Worm (Caenorhabditis elegans): ENCODE results near the gene ttr-16.

Gene ttr-16

DNA sequence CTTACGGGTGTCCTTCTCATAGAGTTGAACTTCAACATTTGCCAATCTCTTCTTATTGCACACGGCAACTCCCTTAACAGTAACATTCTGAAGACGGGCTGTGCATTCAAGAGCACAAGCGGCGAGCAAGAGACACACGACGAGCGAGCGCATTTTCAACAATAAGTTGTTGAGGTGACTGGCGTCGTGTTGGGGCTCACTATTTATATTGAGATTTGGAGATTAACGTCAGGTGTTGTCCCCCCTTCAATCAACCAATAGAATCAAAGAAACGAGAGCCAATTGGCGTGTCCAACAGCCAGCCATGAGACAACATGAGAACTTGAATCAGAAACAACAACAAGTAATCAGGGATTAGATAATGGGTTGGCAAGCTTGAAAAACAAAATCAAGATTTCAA, at the start of gene ttr-16:
TSS of gene ttr-16 (minus strand) at position 176 of the 400 bp plus-strand sequence.
- TF ChIP-seq unc-62 (GFP tag; optimal IDR thresholded peaks at IDR 0.05) = no peak

DNA sequence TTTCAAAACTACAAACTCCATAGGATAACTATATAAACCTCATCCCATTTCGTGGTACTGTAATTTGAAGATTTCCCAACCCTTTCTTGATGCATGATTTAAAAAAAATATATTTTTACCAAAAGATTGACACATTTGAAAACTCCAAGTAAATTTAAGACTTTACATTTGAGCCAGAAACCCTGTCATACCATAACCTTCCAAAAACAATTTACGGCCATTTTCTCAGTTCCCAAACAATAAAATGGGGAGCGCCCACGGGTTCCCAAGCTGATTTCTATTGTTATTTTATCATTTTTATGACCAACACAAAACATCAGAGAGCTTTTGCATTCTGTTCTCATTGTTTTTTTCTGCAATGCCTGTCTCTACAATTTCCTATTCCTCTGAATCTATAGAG, 48.7 kb upstream of the ttr-16 start, which contains the start of gene clc-9:
TSS of gene clc-9 (plus strand) at position 301 of the 400 bp plus-strand sequence.
- no peak for TF ChIP-seq unc-62 (GFP tag; optimal IDR thresholded peaks at IDR 0.05)

DNA sequence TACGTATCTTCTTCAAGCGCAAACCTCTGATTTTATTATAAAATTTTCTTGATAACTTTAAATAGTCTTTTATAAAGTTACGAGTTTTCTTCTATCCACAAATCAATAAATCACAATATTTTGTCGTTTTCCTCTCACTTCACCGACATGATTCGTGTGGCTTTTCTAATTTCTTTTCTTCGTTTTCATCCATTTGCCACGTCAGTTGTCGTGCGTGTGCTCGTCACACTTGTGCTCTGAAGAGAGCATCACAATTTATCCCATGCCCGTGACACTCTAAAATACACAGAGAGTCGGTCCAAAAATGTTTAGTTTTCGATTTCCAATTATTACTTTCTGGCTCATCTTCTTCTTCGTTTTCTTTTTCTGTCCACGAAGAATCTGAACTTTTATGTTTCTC, 48.0 kb upstream of the ttr-16 start:
- TF ChIP-seq unc-62 (GFP tag; optimal IDR thresholded peaks at IDR 0.05) = no peak

DNA sequence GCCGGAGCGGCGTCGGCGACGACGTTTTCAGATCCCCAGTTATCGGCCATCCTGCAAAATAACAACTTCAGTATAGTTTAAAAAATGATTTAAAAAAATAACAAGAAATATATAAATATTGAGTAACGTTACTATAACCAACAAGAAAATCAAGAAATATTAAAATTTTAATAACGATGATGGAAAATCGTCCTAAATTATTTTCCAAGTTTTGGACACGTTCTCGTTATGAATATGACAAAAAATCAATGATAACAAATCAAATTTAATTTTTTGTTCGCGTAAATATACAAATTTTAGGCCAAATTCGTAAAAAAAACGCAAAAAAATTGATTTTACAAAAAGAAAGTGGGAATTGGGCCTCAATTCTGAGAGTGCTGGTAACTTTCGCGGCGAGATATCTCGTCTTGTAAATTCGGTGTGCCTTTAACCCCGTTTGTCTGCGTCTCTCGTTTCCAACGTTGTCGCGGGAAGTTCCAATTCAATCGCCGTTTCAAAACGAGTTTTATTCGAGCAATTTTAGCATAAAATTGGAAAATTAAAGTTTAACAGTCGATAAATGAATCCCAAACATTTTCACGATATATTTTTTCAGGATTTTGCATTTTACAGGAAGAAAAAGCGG, 47.2 kb upstream of the ttr-16 start, which contains the start of gene rps-5:
TSS of gene rps-5 (minus strand) at position 51 of the 625 bp plus-strand sequence.
- no peak for TF ChIP-seq unc-62 (GFP tag; optimal IDR thresholded peaks at IDR 0.05)

DNA sequence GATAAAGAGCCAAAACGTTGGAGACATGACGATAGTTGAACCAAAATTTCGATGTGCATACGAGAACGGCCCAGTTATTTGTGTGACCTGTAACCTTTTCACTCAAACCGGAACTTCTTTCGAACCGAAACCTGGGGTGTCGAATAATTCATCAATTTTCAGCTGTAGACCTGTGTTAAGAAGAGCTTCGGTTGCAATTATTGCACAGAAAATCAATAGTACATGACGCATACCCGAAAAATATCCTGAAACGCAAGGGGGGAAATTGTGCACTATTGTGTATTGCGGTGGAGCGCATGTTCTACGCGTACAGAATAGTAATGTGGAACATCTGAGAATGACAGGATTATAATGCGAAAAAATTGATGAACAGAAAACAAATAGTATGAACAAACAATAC, 45.8 kb upstream of the ttr-16 start, which contains the start of gene pigk-1:
TSS of gene pigk-1 (minus strand) at position 248 of the 400 bp plus-strand sequence.
- no peak for TF ChIP-seq unc-62 (GFP tag; optimal IDR thresholded peaks at IDR 0.05)

DNA sequence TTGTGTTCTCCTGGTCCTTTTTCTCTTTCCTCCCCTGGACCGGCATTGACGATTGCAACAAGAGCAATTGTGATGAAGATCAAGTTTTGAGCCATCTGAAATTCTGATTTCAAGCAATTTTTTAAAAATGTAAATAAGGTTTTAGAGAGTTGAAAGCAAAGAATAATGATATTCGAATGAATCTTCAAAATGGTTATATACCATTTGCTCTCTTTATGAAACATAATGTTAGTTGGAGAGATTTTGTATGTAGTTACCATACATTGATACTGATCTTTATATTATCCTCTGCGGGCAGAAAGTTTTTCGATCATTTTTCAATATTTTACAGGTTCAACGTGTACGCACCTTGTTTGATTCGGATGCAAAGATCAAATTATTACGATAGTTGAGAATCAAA, 41.8 kb upstream of the ttr-16 start, which contains the start of gene srlf-24:
TSS of gene srlf-24 (minus strand) at position 101 of the 400 bp plus-strand sequence.
- TF ChIP-seq unc-62 (GFP tag; optimal IDR thresholded peaks at IDR 0.05) = no peak

DNA sequence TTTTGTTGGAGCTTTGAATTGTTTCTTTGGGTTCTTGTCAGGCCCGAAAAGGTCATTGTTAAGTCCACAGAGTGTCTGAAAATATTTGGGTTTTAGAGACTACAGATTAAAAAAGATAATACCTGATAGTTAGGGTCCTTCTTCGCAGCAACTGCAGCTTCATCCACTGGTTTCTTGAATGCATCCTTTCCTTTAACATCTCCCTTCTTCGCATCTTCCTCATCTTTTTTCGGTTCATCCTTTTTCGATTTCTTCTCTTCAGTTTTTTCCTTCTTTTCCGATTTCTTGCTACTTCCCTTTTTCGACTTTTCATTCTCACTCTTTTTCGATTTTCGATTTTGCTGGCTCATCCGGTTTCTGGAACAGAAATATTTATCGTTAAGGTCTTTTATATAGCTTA, 39.6 kb upstream of the ttr-16 start:
- no peak for TF ChIP-seq unc-62 (GFP tag; optimal IDR thresholded peaks at IDR 0.05)

DNA sequence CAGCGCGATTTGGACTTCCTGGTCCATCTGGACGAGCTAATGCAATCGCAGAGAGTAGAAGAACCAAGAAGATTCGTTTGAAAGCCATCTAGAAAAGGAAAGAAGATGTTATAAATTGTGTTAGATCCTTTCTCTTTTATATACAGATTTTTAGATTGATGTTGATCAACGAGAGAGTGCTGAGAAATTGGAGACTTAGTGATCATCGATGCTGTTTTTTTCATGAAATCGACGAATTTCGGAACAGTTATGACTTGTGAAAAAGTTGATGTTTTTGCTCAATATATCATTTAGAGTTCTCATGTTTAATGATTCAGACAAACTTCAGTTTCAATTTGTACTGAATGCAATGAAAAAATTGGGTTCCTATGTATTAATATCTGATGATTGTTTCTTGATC, 38.7 kb upstream of the ttr-16 start, which contains the start of gene srlf-17:
TSS of gene srlf-17 (minus strand) at position 101 of the 400 bp plus-strand sequence.
- TF ChIP-seq unc-62 (GFP tag; optimal IDR thresholded peaks at IDR 0.05) = no peak

DNA sequence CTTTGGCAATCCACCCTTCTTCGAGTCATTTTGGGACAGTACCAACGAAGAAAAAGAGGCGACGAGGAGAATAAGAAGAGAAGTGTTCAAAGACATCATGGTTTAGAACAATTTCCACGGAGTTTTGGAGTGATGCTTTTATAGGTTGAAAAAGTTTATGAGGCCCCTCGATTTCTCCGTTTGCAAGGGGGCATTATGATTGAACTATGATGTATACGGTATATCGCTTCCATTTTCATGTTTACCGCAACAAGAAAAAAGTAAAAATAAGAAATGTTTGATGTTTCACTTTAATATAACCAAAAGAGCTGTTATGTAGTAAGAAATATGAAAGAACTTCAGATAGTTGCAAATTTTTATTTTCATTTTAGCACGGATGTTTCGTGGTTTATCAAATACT, 37.4 kb upstream of the ttr-16 start, which contains the start of gene srlf-18:
TSS of gene srlf-18 (minus strand) at position 101 of the 400 bp plus-strand sequence.
- TF ChIP-seq unc-62 (GFP tag; optimal IDR thresholded peaks at IDR 0.05) = no peak

DNA sequence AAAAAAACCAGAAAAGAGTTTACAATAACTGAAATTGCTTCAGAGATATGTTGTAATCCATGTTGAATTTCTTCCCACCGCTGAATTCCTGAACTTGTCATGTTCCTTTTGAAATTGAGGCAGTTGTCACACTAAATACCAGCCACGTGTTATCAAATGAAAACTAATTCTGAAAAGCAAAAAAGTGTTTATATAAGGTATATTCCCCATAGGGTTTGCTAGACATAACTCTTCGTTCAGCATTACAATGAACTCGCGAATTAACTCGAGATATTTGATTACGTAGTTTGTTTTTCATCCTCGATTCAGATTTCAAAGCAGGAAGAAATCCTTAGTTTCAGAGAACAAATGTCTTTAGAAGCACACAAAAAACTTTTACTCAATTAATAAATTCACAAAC, 36.3 kb upstream of the ttr-16 start, which contains the start of gene str-3:
TSS of gene str-3 (minus strand) at position 101 of the 400 bp plus-strand sequence.
- TF ChIP-seq unc-62 (GFP tag; optimal IDR thresholded peaks at IDR 0.05) = no peak

DNA sequence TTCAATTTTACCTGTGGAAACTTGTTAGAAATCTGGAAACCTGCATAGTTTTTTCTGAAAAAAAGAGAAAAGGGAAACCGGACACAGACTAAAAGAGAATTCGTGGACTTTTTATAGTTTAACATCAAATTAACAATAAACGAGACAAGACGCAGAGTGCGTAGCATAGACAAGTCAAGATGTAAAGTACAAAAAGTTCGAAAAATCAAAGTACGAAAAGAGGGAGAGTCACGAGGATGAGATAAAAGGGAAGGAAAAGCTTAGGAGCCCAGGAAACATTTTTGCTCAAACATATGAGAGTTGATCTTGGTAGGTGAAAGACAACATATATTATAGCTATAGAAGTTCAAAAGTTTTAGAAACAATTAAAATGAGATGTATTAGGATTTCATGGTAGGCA, 33.9 kb upstream of the ttr-16 start, which contains the start of gene M7.12:
TSS of gene M7.12 (minus strand) at position 188 of the 400 bp plus-strand sequence.
- TF ChIP-seq unc-62 (GFP tag; optimal IDR thresholded peaks at IDR 0.05) = no peak

DNA sequence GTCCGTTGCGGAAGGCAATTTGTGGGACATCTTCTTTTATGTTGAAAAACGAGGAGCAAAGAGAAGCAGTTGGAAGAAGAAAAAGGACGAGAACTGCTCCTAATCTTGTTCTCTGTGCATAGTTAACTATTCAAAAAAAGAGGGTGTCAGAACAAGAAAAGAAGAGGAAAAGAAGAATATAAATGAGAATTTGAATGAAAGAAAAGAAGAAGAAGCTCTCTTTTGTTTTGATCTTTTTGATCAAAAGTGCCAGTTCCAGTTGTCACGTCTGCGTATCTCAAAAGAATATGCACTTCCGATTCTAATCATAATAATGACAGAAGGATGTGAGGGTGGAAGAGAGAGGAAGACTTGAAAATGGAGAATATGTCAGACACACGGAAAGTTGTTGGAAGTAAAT, 31.0 kb upstream of the ttr-16 start, which contains the start of gene M7.8:
TSS of gene M7.8 (minus strand) at position 112 of the 400 bp plus-strand sequence.
- no peak for TF ChIP-seq unc-62 (GFP tag; optimal IDR thresholded peaks at IDR 0.05)

DNA sequence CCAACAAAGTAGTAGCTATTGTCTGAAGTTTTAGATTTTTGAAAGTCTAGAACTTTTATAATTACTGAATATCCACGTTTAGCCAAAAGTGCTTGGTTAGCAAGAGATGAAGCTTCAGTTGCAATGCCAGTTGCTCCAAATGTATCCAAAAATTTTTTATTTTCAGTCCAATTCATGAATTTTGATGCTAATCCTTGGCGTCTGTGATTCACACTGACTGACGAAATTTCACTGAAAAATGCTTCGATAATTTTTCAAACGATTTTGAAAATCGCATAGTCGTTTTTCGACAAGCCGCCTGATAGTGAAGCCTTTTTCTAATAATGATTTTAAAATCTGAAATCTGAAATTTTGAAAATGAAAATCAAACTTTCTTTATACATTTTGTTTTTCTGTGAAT, 30.1 kb upstream of the ttr-16 start:
- no peak for TF ChIP-seq unc-62 (GFP tag; optimal IDR thresholded peaks at IDR 0.05)

DNA sequence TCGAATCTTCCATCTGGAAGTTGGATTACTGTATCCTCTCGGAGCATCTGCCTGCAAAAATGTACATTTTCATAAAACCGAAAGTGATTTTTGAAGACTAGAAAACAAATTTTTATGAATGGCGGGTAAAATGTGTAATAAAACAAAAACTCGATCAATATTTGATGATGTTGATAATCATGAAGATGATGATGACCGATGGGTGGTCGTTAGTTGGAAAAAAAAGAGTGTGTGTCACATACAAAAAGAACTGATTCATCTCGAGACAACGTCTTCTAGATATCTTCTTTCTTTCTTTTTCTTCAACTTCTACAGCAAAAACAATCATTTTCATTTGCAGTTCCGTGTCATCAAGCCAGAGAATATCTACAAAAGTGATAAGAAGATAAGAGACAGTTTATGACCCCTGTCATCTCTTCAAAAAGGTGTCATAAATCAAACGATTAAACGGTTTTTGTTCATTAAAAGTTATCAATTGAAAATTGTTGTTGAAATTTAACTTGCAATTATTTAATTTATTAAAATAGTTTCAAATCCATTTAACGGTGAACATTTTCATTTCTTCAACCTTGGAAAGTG, 28.7 kb upstream of the ttr-16 start, which contains the start of gene bcc-1:
TSS of gene bcc-1 (minus strand) at position 51 of the 579 bp plus-strand sequence.
- no peak for TF ChIP-seq unc-62 (GFP tag; optimal IDR thresholded peaks at IDR 0.05)

DNA sequence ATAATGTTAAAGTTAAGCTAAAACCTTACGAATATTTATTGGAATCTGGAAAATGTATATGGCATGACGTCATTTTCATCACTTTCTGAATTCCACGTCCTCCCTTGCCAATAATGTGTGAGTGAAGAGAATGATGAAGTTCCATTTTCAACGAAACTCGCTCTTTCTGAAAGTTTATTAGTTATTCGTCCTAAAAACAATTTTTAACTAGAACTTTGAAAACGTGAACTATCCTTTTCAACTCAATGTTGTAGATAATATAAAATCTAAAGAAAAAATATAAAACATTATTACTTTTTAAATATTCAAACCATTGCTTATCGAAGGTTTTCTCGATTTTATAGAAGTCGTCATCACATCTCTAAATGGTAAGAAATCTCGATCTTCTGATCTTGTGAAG, 25.6 kb upstream of the ttr-16 start, which contains the start of gene M7.7:
TSS of gene M7.7 (plus strand) at position 301 of the 400 bp plus-strand sequence.
- no peak for TF ChIP-seq unc-62 (GFP tag; optimal IDR thresholded peaks at IDR 0.05)

DNA sequence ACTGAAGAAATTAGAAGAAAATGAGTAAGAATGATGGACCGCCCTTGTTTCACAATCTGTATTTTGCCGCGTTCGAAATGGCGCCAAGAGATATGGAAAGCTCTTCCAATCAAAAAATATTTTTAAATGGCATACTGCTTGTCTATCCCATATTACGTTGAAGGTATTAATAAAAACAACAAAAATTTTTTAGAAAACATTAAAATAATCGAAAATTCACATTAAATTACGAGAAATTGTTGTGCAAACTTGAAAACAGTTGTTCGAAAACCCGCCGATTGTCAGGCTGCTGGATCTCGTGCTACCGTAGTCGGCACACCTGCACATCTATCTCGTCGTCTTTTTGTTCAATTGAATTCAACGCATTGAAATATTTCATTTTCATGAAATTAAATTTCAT, 19.7 kb upstream of the ttr-16 start, which contains the start of gene klc-1:
TSS of gene klc-1 (plus strand) at position 127 of the 400 bp plus-strand sequence.
- no peak for TF ChIP-seq unc-62 (GFP tag; optimal IDR thresholded peaks at IDR 0.05)

Data from whole organism, dauer.